Fruit fly (Drosophila melanogaster): ENCODE measurements around the gene CG43098.

- no peak for TF ChIP-seq CG6683 (GFP tag; optimal IDR thresholded peaks at IDR 0.05)
- TF ChIP-seq CG15514 (GFP tag; optimal IDR thresholded peaks at IDR 0.05) = no peak
- no peak for TF ChIP-seq Oli (tag; optimal IDR thresholded peaks at IDR 0.05)
- no peak for TF ChIP-seq CG18764 (GFP tag; optimal IDR thresholded peaks at IDR 0.05)
- TF ChIP-seq Max (GFP tag; optimal IDR thresholded peaks at IDR 0.05) = no peak
- TF ChIP-seq Hr39 (optimal IDR thresholded peaks at IDR 0.05) = no peak
- no peak for TF ChIP-seq CG2889 (GFP tag; IDR thresholded peaks at IDR 0.05)
- TF ChIP-seq sim (GFP tag; IDR thresholded peaks at IDR 0.05) = no peak
- TF ChIP-seq wek (GFP tag; optimal IDR thresholded peaks at IDR 0.05) = no peak
- no peak for TF ChIP-seq sc (optimal IDR thresholded peaks at IDR 0.05)
- TF ChIP-seq sc (GFP tag; optimal IDR thresholded peaks at IDR 0.05) = no peak
- TF ChIP-seq Xrp1 (GFP tag; IDR thresholded peaks at IDR 0.05) = no peak
- no peak for TF ChIP-seq H15 (GFP tag; IDR thresholded peaks at IDR 0.05)
- no peak for TF ChIP-seq ro (GFP tag; IDR thresholded peaks at IDR 0.05)
Measured at dm6 chr3L:3702033-3702432, 43.2 kb downstream of the CG43098 start.

Measured in whole organism, embryonic.